Fruit fly (Drosophila melanogaster) whole organism, embryonic: ENCODE results near the gene MtnD.

ENCODE experiments used
- BEAF-32 ChIP-seq: fragments of 200-800 bp; sonication (Bioruptor generic); optimal IDR thresholded peaks from 3 replicates; lab custom pipeline; 2017; ENCODE audit warnings: missing biosample characterization, missing genetic modification characterization, mild to moderate bottlenecking, moderate library complexity, missing genetic modification reagents
- Bdp1 ChIP-seq: fragments of 200-800 bp; sonication (Bioruptor generic); optimal IDR thresholded peaks from 3 replicates; lab custom pipeline; 2016; ENCODE audit warnings: missing biosample characterization, missing genetic modification characterization
- BtbVII ChIP-seq: fragments of 200-800 bp; sonication (Bioruptor generic); optimal IDR thresholded peaks from 3 replicates; lab custom pipeline; 2017; ENCODE audit warnings: missing biosample characterization, mild to moderate bottlenecking, missing genetic modification characterization
- CG13894 ChIP-seq: fragments of 200-800 bp; sonication (Bioruptor generic); optimal IDR thresholded peaks from 3 replicates; lab custom pipeline; 2018; ENCODE audit warnings: missing biosample characterization, mild to moderate bottlenecking, missing genetic modification characterization, moderate library complexity
- CG14050 ChIP-seq: fragments of 200-800 bp; sonication (Bioruptor generic); IDR thresholded peaks from 3 replicates; pipeline ENCODE4 v1.3.6; 2022; ENCODE audit warnings: missing biosample characterization, missing genetic modification characterization
- CG16813 ChIP-seq: fragments of 200-800 bp; sonication (Bioruptor generic); IDR thresholded peaks from 3 replicates; pipeline ENCODE4 v1.3.6; 2022; ENCODE audit warnings: missing biosample characterization, missing genetic modification characterization; ENCODE audit not compliant: partially characterized antibody
- CG2129 ChIP-seq: fragments of 200-800 bp; sonication (Bioruptor generic); IDR thresholded peaks from 2 replicates; pipeline ENCODE4 v1.3.6; 2022; ENCODE audit warnings: missing biosample characterization, missing genetic modification characterization; ENCODE audit not compliant: partially characterized antibody
- CG31388 ChIP-seq: fragments of 200-800 bp; sonication (Bioruptor generic); optimal IDR thresholded peaks from 2 replicates; lab custom pipeline; 2016; ENCODE audit warnings: missing biosample characterization, missing genetic modification characterization
- CG3163 ChIP-seq: fragments of 200-800 bp; sonication (Bioruptor generic); optimal IDR thresholded peaks from 3 replicates; lab custom pipeline; 2016; ENCODE audit warnings: missing biosample characterization, missing genetic modification characterization
- CG32767 ChIP-seq: fragments of 200-800 bp; sonication (Bioruptor generic); IDR thresholded peaks from 2 replicates; pipeline ENCODE4 v1.3.6; 2022; ENCODE audit warnings: missing biosample characterization, missing genetic modification characterization
- CG3847 ChIP-seq: fragments of 200-800 bp; sonication (Bioruptor generic); IDR thresholded peaks from 2 replicates; pipeline ENCODE4 v1.3.6; 2022; ENCODE audit warnings: missing biosample characterization, missing genetic modification characterization
- CG4328 ChIP-seq: fragments of 200-800 bp; sonication (Bioruptor generic); optimal IDR thresholded peaks from 3 replicates; lab custom pipeline; 2017; ENCODE audit warnings: missing biosample characterization, missing genetic modification reagents, missing genetic modification characterization
- CG4360 ChIP-seq: fragments of 200-800 bp; sonication (Bioruptor generic); IDR thresholded peaks from 2 replicates; pipeline ENCODE4 v1.3.6; 2022; ENCODE audit warnings: missing biosample characterization, missing genetic modification characterization
- CG5245 ChIP-seq: fragments of 200-800 bp; sonication (Bioruptor generic); optimal IDR thresholded peaks from 3 replicates; lab custom pipeline; 2016; ENCODE audit warnings: missing biosample characterization, missing genetic modification characterization
- CG5953 ChIP-seq: fragments of 200-800 bp; sonication (Bioruptor generic); IDR thresholded peaks from 2 replicates; pipeline ENCODE4 v1.3.6; 2022; ENCODE audit warnings: missing biosample characterization, missing genetic modification characterization
- CG6175 ChIP-seq: fragments of 200-800 bp; sonication (Bioruptor generic); IDR thresholded peaks from 3 replicates; pipeline ENCODE4 v1.3.6; 2022; ENCODE audit warnings: missing biosample characterization, missing genetic modification characterization
- CG6272 ChIP-seq: fragments of 200-800 bp; sonication (Bioruptor generic); IDR thresholded peaks from 2 replicates; pipeline ENCODE4 v1.3.6; 2022; ENCODE audit warnings: missing biosample characterization, missing genetic modification characterization
- CG8359 ChIP-seq: fragments of 200-800 bp; sonication (Bioruptor generic); optimal IDR thresholded peaks from 2 replicates; lab custom pipeline; 2017; ENCODE audit warnings: missing biosample characterization, mild to moderate bottlenecking, missing genetic modification characterization, borderline replicate concordance
- Deaf1 ChIP-seq: fragments of 200-800 bp; optimal IDR thresholded peaks from 3 replicates; lab custom pipeline; 2019; ENCODE audit warnings: missing biosample characterization, mild to moderate bottlenecking, missing genetic modification characterization, moderate library complexity
- Dip3 ChIP-seq: fragments of 200-800 bp; sonication (Bioruptor generic); optimal IDR thresholded peaks from 3 replicates; lab custom pipeline; 2016; ENCODE audit warnings: missing biosample characterization, missing genetic modification characterization
- Ets97D ChIP-seq: fragments of 200-800 bp; sonication (Bioruptor generic); optimal IDR thresholded peaks from 3 replicates; lab custom pipeline; 2016; ENCODE audit warnings: missing biosample characterization, missing genetic modification characterization
- Gug ChIP-seq: fragments of 200-800 bp; sonication (Bioruptor generic); IDR thresholded peaks from 4 replicates; pipeline ENCODE4 v1.3.6; 2022; ENCODE audit warnings: missing biosample characterization, missing genetic modification characterization
- Hr51 ChIP-seq, 2 experiments: fragments of 200-800 bp; sonication (Bioruptor generic); optimal IDR thresholded peaks; 2 replicates in 1 of 2; 3 replicates in 1 of 2; lab custom pipeline; 2016 to 2018; ENCODE audit warnings: missing biosample characterization in 2 of 2, missing genetic modification characterization in 2 of 2, mild to moderate bottlenecking in 1 of 2, moderate library complexity in 1 of 2
- Hsf ChIP-seq: fragments of 200-800 bp; sonication (Bioruptor generic); optimal IDR thresholded peaks from 3 replicates; lab custom pipeline; 2016; ENCODE audit warnings: missing biosample characterization, missing genetic modification characterization
- MTF-1 ChIP-seq: fragments of 200-800 bp; sonication (Bioruptor generic); optimal IDR thresholded peaks from 2 replicates; lab custom pipeline; 2018; ENCODE audit warnings: missing biosample characterization, mild to moderate bottlenecking, missing genetic modification characterization, borderline replicate concordance
- NFAT ChIP-seq: fragments of 200-800 bp; sonication (Bioruptor generic); IDR thresholded peaks from 2 replicates; pipeline ENCODE4 v1.3.6; 2022; ENCODE audit warnings: missing biosample characterization, missing genetic modification characterization
- NK7.1 ChIP-seq: fragments of 200-800 bp; sonication (Bioruptor generic); optimal IDR thresholded peaks from 3 replicates; lab custom pipeline; 2016; ENCODE audit warnings: missing biosample characterization, missing genetic modification characterization
- Opbp ChIP-seq: fragments of 200-800 bp; sonication (Bioruptor generic); IDR thresholded peaks from 3 replicates; pipeline ENCODE4 v1.3.6; 2022; ENCODE audit warnings: missing biosample characterization, missing genetic modification characterization; ENCODE audit not compliant: partially characterized antibody
- Rfx ChIP-seq: fragments of 200-800 bp; sonication (Bioruptor generic); IDR thresholded peaks from 2 replicates; pipeline ENCODE4 v1.3.6; 2022; ENCODE audit warnings: missing biosample characterization, missing genetic modification characterization
- Sin3A ChIP-seq: fragments of >200 bp; optimal IDR thresholded peaks from 2 replicates; lab custom pipeline; 2018
- Tbp ChIP-seq: fragments of >200 bp; optimal IDR thresholded peaks from 2 replicates; lab custom pipeline; 2018; ENCODE audit warnings: missing biosample characterization, missing genetic modification characterization
- bsh ChIP-seq, 2 experiments: fragments of 200-800 bp; sonication (Bioruptor generic); optimal IDR thresholded peaks; 2 replicates each; lab custom pipeline; 2017 to 2018; ENCODE audit warnings: mild to moderate bottlenecking in 2 of 2, missing biosample characterization in 2 of 2, missing genetic modification characterization in 2 of 2, moderate library complexity in 1 of 2
- cas ChIP-seq: fragments of 200-800 bp; sonication (Bioruptor generic); IDR thresholded peaks from 2 replicates; pipeline ENCODE4 v1.3.6; 2022; ENCODE audit warnings: missing biosample characterization, missing genetic modification characterization
- croc ChIP-seq: fragments of 200-800 bp; sonication (Bioruptor generic); conservative IDR thresholded peaks from 3 replicates; pipeline ENCODE4 v1.3.6; 2022; ENCODE audit warnings: missing biosample characterization, missing genetic modification characterization
- da ChIP-seq: fragments of 200-800 bp; sonication (Bioruptor generic); optimal IDR thresholded peaks from 2 replicates; lab custom pipeline; 2016; ENCODE audit warnings: missing biosample characterization, missing genetic modification characterization
- dimm ChIP-seq: fragments of 200-800 bp; sonication (Bioruptor generic); IDR thresholded peaks from 2 replicates; pipeline ENCODE4 v1.3.6; 2022; ENCODE audit warnings: missing biosample characterization, missing genetic modification characterization
- dm ChIP-seq: fragments of 200-800 bp; sonication (Bioruptor generic); optimal IDR thresholded peaks from 3 replicates; lab custom pipeline; 2016; ENCODE audit warnings: missing biosample characterization, missing genetic modification characterization
- dmrt99B ChIP-seq: fragments of 200-800 bp; sonication (Bioruptor generic); optimal IDR thresholded peaks from 2 replicates; lab custom pipeline; 2018; ENCODE audit warnings: missing biosample characterization, mild to moderate bottlenecking, missing genetic modification characterization, moderate library complexity
- emc ChIP-seq: fragments of 200-800 bp; sonication (Bioruptor generic); optimal IDR thresholded peaks from 2 replicates; lab custom pipeline; 2016; ENCODE audit warnings: missing biosample characterization, missing genetic modification characterization
- eve ChIP-seq, 2 experiments: fragments of >200 bp; optimal IDR thresholded peaks; 2 replicates each; lab custom pipeline; 2017; ENCODE audit warnings: missing biosample characterization in 2 of 2, missing genetic modification characterization in 2 of 2
- fu2 ChIP-seq: fragments of 200-800 bp; sonication (Bioruptor generic); optimal IDR thresholded peaks from 2 replicates; lab custom pipeline; 2016; ENCODE audit warnings: missing biosample characterization, missing genetic modification characterization
- jigr1 ChIP-seq: fragments of 200-800 bp; sonication (Bioruptor generic); IDR thresholded peaks from 3 replicates; pipeline ENCODE4 v1.3.6; 2022; ENCODE audit warnings: missing biosample characterization, missing genetic modification characterization
- klu ChIP-seq: fragments of 200-800 bp; sonication (Bioruptor generic); IDR thresholded peaks from 2 replicates; pipeline ENCODE4 v1.3.6; 2022; ENCODE audit warnings: missing biosample characterization, missing genetic modification characterization
- nerfin-1 ChIP-seq: fragments of 200-800 bp; sonication (Bioruptor generic); optimal IDR thresholded peaks from 3 replicates; lab custom pipeline; 2019; ENCODE audit warnings: missing biosample characterization, mild to moderate bottlenecking, missing genetic modification characterization, moderate library complexity
- org-1 ChIP-seq: fragments of 200-800 bp; sonication (Bioruptor generic); optimal IDR thresholded peaks from 2 replicates; lab custom pipeline; 2017; ENCODE audit warnings: missing biosample characterization, missing genetic modification characterization
- pita ChIP-seq: fragments of 200-800 bp; sonication (Bioruptor generic); optimal IDR thresholded peaks from 2 replicates; lab custom pipeline; 2017; ENCODE audit warnings: missing biosample characterization, mild to moderate bottlenecking, missing genetic modification characterization
- stc ChIP-seq: fragments of 200-800 bp; sonication (Bioruptor generic); IDR thresholded peaks from 2 replicates; pipeline ENCODE4 v1.3.6; 2022; ENCODE audit warnings: missing biosample characterization, missing genetic modification characterization
- trh ChIP-seq: fragments of 200-800 bp; sonication (Bioruptor generic); optimal IDR thresholded peaks from 2 replicates; lab custom pipeline; 2016; ENCODE audit warnings: missing biosample characterization, missing genetic modification characterization
- vnd ChIP-seq: fragments of 200-800 bp; sonication (Bioruptor generic); IDR thresholded peaks from 3 replicates; pipeline ENCODE4 v1.3.6; 2022; ENCODE audit warnings: missing biosample characterization, missing genetic modification characterization; ENCODE audit not compliant: partially characterized antibody
- zf30C ChIP-seq: fragments of 200-800 bp; sonication (Bioruptor generic); optimal IDR thresholded peaks from 3 replicates; lab custom pipeline; 2018; ENCODE audit warnings: missing biosample characterization, mild to moderate bottlenecking, missing genetic modification characterization

Gene MtnD

DNA sequence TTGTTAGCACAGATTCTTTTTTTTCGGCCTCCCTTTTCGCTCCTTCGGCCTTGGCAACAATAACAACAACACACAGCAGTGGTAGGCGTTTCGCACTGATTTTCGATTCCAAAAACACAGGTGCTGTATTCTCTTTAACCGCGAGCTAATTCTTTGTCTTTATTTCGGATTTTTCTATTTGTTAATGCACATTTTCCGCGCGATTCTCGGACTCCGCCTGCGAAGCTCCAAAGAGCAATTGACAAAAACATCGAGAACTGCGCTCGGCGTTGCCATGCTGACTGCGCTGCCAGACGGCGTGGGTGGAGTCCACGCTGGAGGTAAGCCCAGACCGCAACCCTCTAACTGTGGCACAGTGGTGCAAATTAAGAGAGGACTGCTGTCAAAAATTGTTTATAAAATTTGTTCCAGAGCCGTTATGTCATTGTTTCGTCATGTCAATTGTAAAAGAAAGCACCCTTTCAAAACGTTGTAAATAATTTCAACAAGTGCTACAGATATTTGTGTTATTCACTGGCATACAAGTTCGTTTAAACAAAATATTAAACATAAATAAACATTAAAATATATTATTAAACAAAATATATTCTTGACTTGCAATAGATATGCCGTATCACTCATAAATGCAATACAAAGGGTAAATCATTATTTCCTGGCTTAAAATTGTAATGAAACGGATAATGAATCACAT lies 22.8 kb downstream of the MtnD start, which contains the start of the genes DPCoAC and CG5180 (continued):
- peak; percentile 37; the same call in 2 of the 3 replicates for TF ChIP-seq CG14050 (GFP tag; lab: Robert Waterston, UW)
- TF ChIP-seq CG6175: peak; percentile 72; the same call in 2 of the 3 replicates
- no peak for TF ChIP-seq da (GFP tag; lab: Kevin White, UChicago)
- peak; percentile 42 for TF ChIP-seq MTF-1 (GFP tag; lab: Kevin White, UChicago)
- peak; percentile 14 for TF ChIP-seq nerfin-1 (tag; lab: Kevin White, UChicago)
- TF ChIP-seq BtbVII (GFP tag; lab: Kevin White, UChicago): no peak
- TF ChIP-seq CG8359 (GFP tag; lab: Kevin White, UChicago): no peak
- TF ChIP-seq dimm (GFP tag; lab: Robert Waterston, UW): 0 out of 2 replicates have a peak, but pooled peaks have one; percentile 19
- TF ChIP-seq Hr51 (GFP tag; optimal IDR thresholded peaks at IDR 0.05; lab: Kevin White, UChicago): peak; percentile 66 to 70
- TF ChIP-seq NK7.1: no peak
- TF ChIP-seq trh (GFP tag; lab: Kevin White, UChicago): no peak
- TF ChIP-seq Ets97D: peak; percentile 83
- TF ChIP-seq NFAT: peak; percentile 92
- TF ChIP-seq CG31388 (GFP tag; lab: Kevin White, UChicago): peak; percentile 30
- TF ChIP-seq jigr1: peak; percentile 58; the same call in 2 of the 3 replicates
- peak; percentile 76 for TF ChIP-seq CG13894 (tag; lab: Kevin White, UChicago)
- peak; percentile 67 for TF ChIP-seq dm
- no peak for TF ChIP-seq CG4328 (GFP tag; lab: Kevin White, UChicago)
- TF ChIP-seq fu2: peak; percentile 62
- TF ChIP-seq dmrt99B (tag; lab: Kevin White, UChicago): peak; percentile 52
- TF ChIP-seq vnd (GFP tag; lab: Robert Waterston, UW): peak; percentile 44; the same call in 2 of the 3 replicates
- peak; percentile 25 for TF ChIP-seq Deaf1 (tag; lab: Kevin White, UChicago)
- TF ChIP-seq CG16813 (GFP tag; lab: Robert Waterston, UW): peak; percentile 51
- peak; percentile 63 for TF ChIP-seq BEAF-32
- TF ChIP-seq CG32767 (GFP tag; lab: Robert Waterston, UW): no peak
- peak; percentile 35; the same call in 1 of the 3 replicates for TF ChIP-seq croc (GFP tag; lab: Robert Waterston, UW)
- TF ChIP-seq CG6272: peak; percentile 80
- TF ChIP-seq klu (GFP tag; lab: Robert Waterston, UW): peak; percentile 87
- peak; percentile 90 for TF ChIP-seq pita (GFP tag; lab: Kevin White, UChicago)
- peak; percentile 86 for TF ChIP-seq Gug (GFP tag; lab: Robert Waterston, UW)
- no peak for TF ChIP-seq eve (GFP tag; optimal IDR thresholded peaks at IDR 0.05; lab: Kevin White, UChicago)
- TF ChIP-seq CG2129: no peak
- no peak for TF ChIP-seq org-1 (GFP tag; lab: Kevin White, UChicago)
- peak; percentile 41 for TF ChIP-seq CG5245 (GFP tag; lab: Kevin White, UChicago)
- TF ChIP-seq stc (GFP tag; lab: Robert Waterston, UW): peak; percentile 38; the same call in 1 of the 2 replicates
- TF ChIP-seq CG5953 (GFP tag; lab: Robert Waterston, UW): no peak
- TF ChIP-seq Opbp (GFP tag; lab: Robert Waterston, UW): peak; percentile 82
- peak; percentile 88 for TF ChIP-seq Rfx (GFP tag; lab: Robert Waterston, UW)
- peak; percentile 44; the same call in 1 of the 2 replicates for TF ChIP-seq cas (GFP tag; lab: Robert Waterston, UW)
- TF ChIP-seq bsh (GFP tag; optimal IDR thresholded peaks at IDR 0.05; lab: Kevin White, UChicago): peak in 1 of 2 experiments; percentile 35
- peak; percentile 76 for TF ChIP-seq CG3163 (GFP tag; lab: Kevin White, UChicago)
- no peak for TF ChIP-seq Bdp1
- peak; percentile 7 for TF ChIP-seq zf30C (GFP tag; lab: Kevin White, UChicago)
- peak; percentile 75 for TF ChIP-seq Dip3 (GFP tag; lab: Kevin White, UChicago)
- TF ChIP-seq emc (GFP tag; lab: Kevin White, UChicago): peak; percentile 31
- peak; percentile 60 for TF ChIP-seq Hsf (GFP tag; lab: Kevin White, UChicago)
- peak; percentile 44 for TF ChIP-seq Sin3A (lab: Kevin White, UChicago)
- TF ChIP-seq Tbp: no peak
- TF ChIP-seq CG3847: peak; percentile 89
- TF ChIP-seq CG4360 (GFP tag; lab: Robert Waterston, UW): peak; percentile 64
